Fruit fly (Drosophila melanogaster) whole organism, embryonic: Measurements from ENCODE around the gene BBIP1.

Experiments
- Asciz ChIP-seq: fragments of 200-800 bp; sonication (Bioruptor generic); optimal IDR thresholded peaks from 2 replicates; lab custom pipeline; 2017; ENCODE audit warnings: missing biosample characterization, mild to moderate bottlenecking, missing genetic modification characterization, missing genetic modification reagents
- B-H1 ChIP-seq: fragments of 200-800 bp; sonication (Bioruptor generic); IDR thresholded peaks from 3 replicates; pipeline ENCODE4 v1.3.6; 2022; ENCODE audit warnings: missing biosample characterization, missing genetic modification characterization
- CG10654 ChIP-seq: fragments of 200-800 bp; sonication (Bioruptor generic); optimal IDR thresholded peaks from 2 replicates; lab custom pipeline; 2016; ENCODE audit warnings: missing biosample characterization, missing genetic modification characterization
- CG11456 ChIP-seq: fragments of 200-800 bp; sonication (Bioruptor generic); IDR thresholded peaks from 3 replicates; pipeline ENCODE4 v1.3.6; 2022; ENCODE audit warnings: missing biosample characterization, missing genetic modification characterization
- CG11560 ChIP-seq: fragments of 200-800 bp; sonication (Bioruptor generic); IDR thresholded peaks from 3 replicates; pipeline ENCODE4 v1.3.6; 2022; ENCODE audit warnings: missing biosample characterization, missing genetic modification characterization
- CG11723 ChIP-seq: fragments of 200-800 bp; sonication (Bioruptor generic); optimal IDR thresholded peaks from 2 replicates; lab custom pipeline; 2017; ENCODE audit warnings: missing biosample characterization, mild to moderate bottlenecking, missing genetic modification characterization
- CG12104 ChIP-seq: fragments of 200-800 bp; sonication (Bioruptor generic); optimal IDR thresholded peaks from 3 replicates; lab custom pipeline; 2016; ENCODE audit warnings: missing biosample characterization, missing genetic modification characterization
- CG12299 ChIP-seq: fragments of 200-800 bp; sonication (Bioruptor generic); optimal IDR thresholded peaks from 2 replicates; lab custom pipeline; 2018; ENCODE audit warnings: missing biosample characterization, mild to moderate bottlenecking, missing genetic modification characterization
- CG13424 ChIP-seq: fragments of 200-800 bp; sonication (Bioruptor generic); optimal IDR thresholded peaks from 2 replicates; lab custom pipeline; 2019; ENCODE audit warnings: missing biosample characterization, mild to moderate bottlenecking, missing genetic modification characterization, moderate library complexity
- CG14050 ChIP-seq: fragments of 200-800 bp; sonication (Bioruptor generic); IDR thresholded peaks from 3 replicates; pipeline ENCODE4 v1.3.6; 2022; ENCODE audit warnings: missing biosample characterization, missing genetic modification characterization
- CG16863 ChIP-seq: fragments of 200-800 bp; sonication (Bioruptor generic); optimal IDR thresholded peaks from 3 replicates; lab custom pipeline; 2016; ENCODE audit warnings: missing biosample characterization, missing genetic modification characterization
- CG17186 ChIP-seq: fragments of 200-800 bp; sonication (Bioruptor generic); optimal IDR thresholded peaks from 3 replicates; lab custom pipeline; 2017; ENCODE audit warnings: missing biosample characterization, missing genetic modification reagents, missing genetic modification characterization
- CG18262 ChIP-seq: fragments of 200-800 bp; optimal IDR thresholded peaks from 3 replicates; lab custom pipeline; 2019; ENCODE audit warnings: missing biosample characterization, mild to moderate bottlenecking, missing genetic modification characterization, moderate library complexity
- CG18476 ChIP-seq: fragments of 200-800 bp; sonication (Bioruptor generic); optimal IDR thresholded peaks from 2 replicates; lab custom pipeline; 2016; ENCODE audit warnings: missing biosample characterization, mild to moderate bottlenecking, missing genetic modification characterization
- CG31365 ChIP-seq: fragments of 200-800 bp; sonication (Bioruptor generic); optimal IDR thresholded peaks from 2 replicates; lab custom pipeline; 2018; ENCODE audit warnings: missing biosample characterization, mild to moderate bottlenecking, missing genetic modification characterization
- CG3163 ChIP-seq: fragments of 200-800 bp; sonication (Bioruptor generic); optimal IDR thresholded peaks from 3 replicates; lab custom pipeline; 2016; ENCODE audit warnings: missing biosample characterization, missing genetic modification characterization
- CG33213 ChIP-seq: fragments of 200-800 bp; sonication (Bioruptor generic); optimal IDR thresholded peaks from 3 replicates; lab custom pipeline; 2016; ENCODE audit warnings: missing biosample characterization, missing genetic modification characterization
- CG34224 ChIP-seq: fragments of 200-800 bp; sonication (Bioruptor generic); IDR thresholded peaks from 3 replicates; pipeline ENCODE4 v1.3.6; 2022; ENCODE audit warnings: missing biosample characterization, missing genetic modification characterization; ENCODE audit not compliant: partially characterized antibody
- CG42726 ChIP-seq: fragments of 200-800 bp; sonication (Bioruptor generic); IDR thresholded peaks from 2 replicates; pipeline ENCODE4 v1.3.6; 2022; ENCODE audit warnings: missing biosample characterization, missing genetic modification characterization; ENCODE audit not compliant: partially characterized antibody
- CG6765 ChIP-seq: fragments of 200-800 bp; sonication (Bioruptor generic); optimal IDR thresholded peaks from 3 replicates; lab custom pipeline; 2017; ENCODE audit warnings: missing biosample characterization, mild to moderate bottlenecking, missing genetic modification characterization
- CG6854 ChIP-seq: fragments of 200-800 bp; sonication (Bioruptor generic); optimal IDR thresholded peaks from 3 replicates; lab custom pipeline; 2017; ENCODE audit warnings: missing biosample characterization, mild to moderate bottlenecking, missing genetic modification characterization
- CG8089 ChIP-seq: fragments of 200-800 bp; sonication (Bioruptor generic); optimal IDR thresholded peaks from 3 replicates; lab custom pipeline; 2016; ENCODE audit warnings: missing biosample characterization, missing genetic modification characterization
- CG8281 ChIP-seq: fragments of 200-800 bp; sonication (Bioruptor generic); optimal IDR thresholded peaks from 2 replicates; lab custom pipeline; 2018; ENCODE audit warnings: missing biosample characterization, mild to moderate bottlenecking, missing genetic modification characterization, moderate library complexity
- D19A ChIP-seq: fragments of 200-800 bp; optimal IDR thresholded peaks from 3 replicates; lab custom pipeline; 2019; ENCODE audit warnings: missing biosample characterization, mild to moderate bottlenecking, missing genetic modification characterization, moderate library complexity
- Ets65A ChIP-seq: fragments of 200-800 bp; sonication (Bioruptor generic); peaks from one replicate; lab custom pipeline; 2016; ENCODE audit warnings: missing biosample characterization, missing genetic modification characterization
- Hand ChIP-seq: fragments of 200-800 bp; sonication (Bioruptor generic); optimal IDR thresholded peaks from 2 replicates; lab custom pipeline; 2017; ENCODE audit warnings: mild to moderate bottlenecking, missing biosample characterization, missing genetic modification reagents, missing genetic modification characterization
- Meics ChIP-seq: fragments of 200-800 bp; sonication (Bioruptor generic); optimal IDR thresholded peaks from 2 replicates; lab custom pipeline; 2017; ENCODE audit warnings: missing biosample characterization, mild to moderate bottlenecking, missing genetic modification characterization
- NK7.1 ChIP-seq: fragments of 200-800 bp; sonication (Bioruptor generic); optimal IDR thresholded peaks from 3 replicates; lab custom pipeline; 2016; ENCODE audit warnings: missing biosample characterization, missing genetic modification characterization
- Oaz ChIP-seq: fragments of 200-800 bp; sonication (Bioruptor generic); IDR thresholded peaks from 2 replicates; pipeline ENCODE4 v1.3.6; 2022; ENCODE audit warnings: missing biosample characterization, missing genetic modification characterization
- Pdp1 ChIP-seq, 2 experiments: fragments of 200-800 bp; sonication (Bioruptor generic); optimal IDR thresholded peaks; 3 replicates each; lab custom pipeline; 2016; ENCODE audit warnings: missing biosample characterization in 2 of 2, missing genetic modification characterization in 2 of 2, mild to moderate bottlenecking in 1 of 2, moderate library complexity in 1 of 2
- abd-A ChIP-seq: fragments of 200-800 bp; sonication (Bioruptor generic); optimal IDR thresholded peaks from 3 replicates; lab custom pipeline; 2019; ENCODE audit warnings: missing biosample characterization, mild to moderate bottlenecking, missing genetic modification characterization, moderate library complexity
- al ChIP-seq: fragments of 200-800 bp; sonication (Bioruptor generic); IDR thresholded peaks from 2 replicates; pipeline ENCODE4 v1.3.6; 2022; ENCODE audit warnings: missing biosample characterization, missing genetic modification characterization
- ase ChIP-seq: fragments of 200-800 bp; sonication (Bioruptor generic); IDR thresholded peaks from 3 replicates; pipeline ENCODE4 v1.3.6; 2022; ENCODE audit warnings: missing biosample characterization, missing genetic modification characterization
- cato ChIP-seq: fragments of 200-800 bp; sonication (Bioruptor generic); optimal IDR thresholded peaks from 2 replicates; lab custom pipeline; 2016; ENCODE audit warnings: missing biosample characterization, missing genetic modification characterization, borderline replicate concordance
- cg ChIP-seq: fragments of 200-800 bp; sonication (Bioruptor generic); optimal IDR thresholded peaks from 3 replicates; lab custom pipeline; 2019; ENCODE audit warnings: missing biosample characterization, mild to moderate bottlenecking, missing genetic modification characterization, moderate library complexity
- chif ChIP-seq, 2 experiments: fragments of 200-800 bp; sonication (Bioruptor generic); optimal IDR thresholded peaks; 3 replicates each; lab custom pipeline; 2016; ENCODE audit warnings: missing biosample characterization in 2 of 2, missing genetic modification characterization in 2 of 2
- danr ChIP-seq: fragments of 200-800 bp; sonication (Bioruptor generic); IDR thresholded peaks from 2 replicates; pipeline ENCODE4 v1.3.6; 2022; ENCODE audit warnings: missing biosample characterization, missing genetic modification characterization
- eve ChIP-seq, 2 experiments: fragments of >200 bp; optimal IDR thresholded peaks; 2 replicates each; lab custom pipeline; 2017; ENCODE audit warnings: missing biosample characterization in 2 of 2, missing genetic modification characterization in 2 of 2
- gem ChIP-seq: fragments of 200-800 bp; sonication (Bioruptor generic); optimal IDR thresholded peaks from 2 replicates; lab custom pipeline; 2019; ENCODE audit warnings: missing biosample characterization, mild to moderate bottlenecking, missing genetic modification characterization, moderate library complexity
- lbe ChIP-seq: fragments of 200-800 bp; sonication (Bioruptor generic); optimal IDR thresholded peaks from 2 replicates; lab custom pipeline; 2016; ENCODE audit warnings: missing biosample characterization, mild to moderate bottlenecking, missing genetic modification characterization
- p53 ChIP-seq: fragments of 200-800 bp; sonication (Bioruptor generic); optimal IDR thresholded peaks from 2 replicates; lab custom pipeline; 2016; ENCODE audit warnings: missing biosample characterization, missing genetic modification characterization
- peb ChIP-seq: fragments of 200-800 bp; sonication (Bioruptor generic); IDR thresholded peaks from 2 replicates; pipeline ENCODE4 v1.3.6; 2022; ENCODE audit warnings: missing biosample characterization, missing genetic modification characterization
- seq ChIP-seq: fragments of 200-800 bp; sonication (Bioruptor generic); IDR thresholded peaks from 2 replicates; pipeline ENCODE4 v1.3.6; 2022; ENCODE audit warnings: missing biosample characterization, missing genetic modification characterization
- slou ChIP-seq: fragments of 200-800 bp; sonication (Bioruptor generic); optimal IDR thresholded peaks from 3 replicates; lab custom pipeline; 2016; ENCODE audit warnings: missing biosample characterization, missing genetic modification characterization
- sna ChIP-seq: fragments of 200-800 bp; sonication (Bioruptor generic); IDR thresholded peaks from 2 replicates; pipeline ENCODE4 v1.3.6; 2022; ENCODE audit warnings: missing biosample characterization, missing genetic modification characterization; ENCODE audit not compliant: partially characterized antibody
- sug ChIP-seq: fragments of 200-800 bp; optimal IDR thresholded peaks from 2 replicates; lab custom pipeline; 2019; ENCODE audit warnings: missing biosample characterization, mild to moderate bottlenecking, missing genetic modification characterization, moderate library complexity
- tin ChIP-seq: fragments of 200-800 bp; sonication (Bioruptor generic); optimal IDR thresholded peaks from 3 replicates; lab custom pipeline; 2016; ENCODE audit warnings: missing biosample characterization, missing genetic modification characterization
- tna ChIP-seq: fragments of 200-800 bp; sonication (Bioruptor generic); IDR thresholded peaks from 2 replicates; pipeline ENCODE4 v1.3.6; 2022; ENCODE audit warnings: missing biosample characterization, missing genetic modification characterization; ENCODE audit not compliant: partially characterized antibody
- twi ChIP-seq: fragments of 200-800 bp; optimal IDR thresholded peaks from 2 replicates; lab custom pipeline; 2019; ENCODE audit warnings: missing biosample characterization, mild to moderate bottlenecking, missing genetic modification characterization, moderate library complexity
- vfl ChIP-seq: fragments of 200-800 bp; sonication (Bioruptor generic); optimal IDR thresholded peaks from 2 replicates; lab custom pipeline; 2016; ENCODE audit warnings: missing biosample characterization, missing genetic modification characterization
- wek ChIP-seq: fragments of 200-800 bp; sonication (Bioruptor generic); optimal IDR thresholded peaks from 3 replicates; lab custom pipeline; 2018; ENCODE audit warnings: missing biosample characterization, mild to moderate bottlenecking, missing genetic modification characterization, moderate library complexity
- wor ChIP-seq: fragments of 200-800 bp; sonication (Bioruptor generic); IDR thresholded peaks from 2 replicates; pipeline ENCODE4 v1.3.6; 2022; ENCODE audit warnings: missing biosample characterization, missing genetic modification characterization

BBIP1 gene

dm6 chr3R:9419300-9419652, 15.1 kb downstream of the BBIP1 start (continued):
- TF ChIP-seq CG6765 (GFP tag; lab: Kevin White, UChicago) (no peak), danr (GFP tag; lab: Robert Waterston, UW) (no peak), CG34224 (no peak), lbe (GFP tag; lab: Kevin White, UChicago) (peak; percentile 53), cato (no peak), CG42726 (GFP tag; lab: Robert Waterston, UW) (no peak), B-H1 (GFP tag; lab: Robert Waterston, UW) (no peak), CG11723 (GFP tag; lab: Kevin White, UChicago) (no peak), CG10654 (GFP tag; lab: Kevin White, UChicago) (no peak), CG3163 (GFP tag; lab: Kevin White, UChicago) (peak; percentile 60), tna (GFP tag; lab: Robert Waterston, UW) (no peak), CG33213 (no peak), p53 (GFP tag; lab: Kevin White, UChicago) (no peak), CG11560 (tag; lab: Robert Waterston, UW) (no peak), CG18476 (GFP tag; lab: Kevin White, UChicago) (no peak), al (GFP tag; lab: Robert Waterston, UW) (no peak), Meics (GFP tag; lab: Kevin White, UChicago) (no peak), ase (no peak), NK7.1 (no peak), twi (tag; lab: Kevin White, UChicago) (no peak), CG14050 (GFP tag; lab: Robert Waterston, UW) (no peak), CG8281 (tag; lab: Kevin White, UChicago) (no peak), abd-A (tag; lab: Kevin White, UChicago) (peak; percentile 14), sug (tag; lab: Kevin White, UChicago) (no peak), CG17186 (GFP tag; lab: Kevin White, UChicago) (no peak), slou (GFP tag; lab: Kevin White, UChicago) (no peak), CG18262 (no peak), Pdp1 (GFP tag; optimal IDR thresholded peaks at IDR 0.05; lab: Kevin White, UChicago) (no peak), Hand (peak; percentile 25), sna (GFP tag; lab: Robert Waterston, UW) (no peak), CG11456 (GFP tag; lab: Robert Waterston, UW) (no peak), vfl (GFP tag; lab: Kevin White, UChicago) (no peak), CG31365 (tag; lab: Kevin White, UChicago) (peak; percentile 11), CG6854 (GFP tag; lab: Kevin White, UChicago) (peak; percentile 44), Oaz (GFP tag; lab: Robert Waterston, UW) (no peak), gem (tag; lab: Kevin White, UChicago) (no peak), Asciz (GFP tag; lab: Kevin White, UChicago) (no peak), CG16863 (GFP tag; lab: Kevin White, UChicago) (no peak), seq (GFP tag; lab: Robert Waterston, UW) (no peak), eve (GFP tag; optimal IDR thresholded peaks at IDR 0.05; lab: Kevin White, UChicago) (no peak), peb (GFP tag; lab: Robert Waterston, UW) (no peak), cg (peak; percentile 94), CG13424 (tag; lab: Kevin White, UChicago) (no peak), D19A (tag; lab: Kevin White, UChicago) (no peak), CG12104 (no peak), CG12299 (tag; lab: Kevin White, UChicago) (no peak), CG8089 (GFP tag; lab: Kevin White, UChicago) (no peak), wek (GFP tag; lab: Kevin White, UChicago) (no peak), Ets65A (GFP tag; lab: Kevin White, UChicago) (no peak), wor (GFP tag; lab: Robert Waterston, UW) (no peak), chif (GFP tag; optimal IDR thresholded peaks at IDR 0.05; lab: Kevin White, UChicago) (no peak), tin (GFP tag; lab: Kevin White, UChicago) (no peak)
